Worm (Caenorhabditis elegans) whole organism, late embryonic: ENCODE data around the gene doxa-1.

Experiments
- dmd-4 ChIP-seq: sonication (generic microtip); optimal IDR thresholded peaks from 2 replicates; lab custom pipeline; 2016; ENCODE audit warnings: borderline replicate concordance, missing genetic modification characterization, missing compliant biosample characterization
- pha-4 ChIP-seq: fragments of 150-350 bp; optimal IDR thresholded peaks from 2 replicates; lab custom pipeline; 2018; ENCODE audit warnings: missing biosample characterization, missing genetic modification reagents, missing genetic modification characterization
- syd-9 ChIP-seq: sonication (generic microtip); optimal IDR thresholded peaks from 2 replicates; lab custom pipeline; 2016; ENCODE audit warnings: mild to moderate bottlenecking, missing genetic modification characterization, moderate library complexity, missing compliant biosample characterization

- TF ChIP-seq dmd-4 (tag; lab: Kevin White, UChicago) (no peak), pha-4 (no peak), syd-9 (no peak)
Observed at ce11 chrIII:8621002-8621401, 40.1 kb downstream of the doxa-1 start.
